Fruit fly (Drosophila melanogaster) whole organism, adult: ENCODE data around the gene Aldh.

Experiments used
- CG11617 ChIP-seq: fragments of 200-800 bp; sonication (Bioruptor generic); optimal IDR thresholded peaks from 2 replicates; lab custom pipeline; 2017; ENCODE audit warnings: mild to moderate bottlenecking, missing biosample characterization, missing genetic modification reagents, missing genetic modification characterization
- CG12768 ChIP-seq: fragments of 200-800 bp; sonication (Bioruptor generic); optimal IDR thresholded peaks from 2 replicates; lab custom pipeline; 2017; ENCODE audit warnings: missing biosample characterization, missing genetic modification characterization, mild to moderate bottlenecking, moderate library complexity, missing genetic modification reagents
- CG14711 ChIP-seq: fragments of 200-800 bp; sonication (Bioruptor generic); optimal IDR thresholded peaks from 2 replicates; lab custom pipeline; 2018; ENCODE audit warnings: missing biosample characterization, mild to moderate bottlenecking, missing genetic modification characterization, moderate library complexity
- CG1620 ChIP-seq: fragments of 200-800 bp; sonication (Bioruptor generic); optimal IDR thresholded peaks from 2 replicates; lab custom pipeline; 2016; ENCODE audit warnings: missing biosample characterization, missing genetic modification characterization
- CG33017 ChIP-seq: fragments of 200-800 bp; sonication (Bioruptor generic); optimal IDR thresholded peaks from 2 replicates; lab custom pipeline; 2018; ENCODE audit warnings: missing biosample characterization, mild to moderate bottlenecking, missing genetic modification characterization, moderate library complexity
- CG5204 ChIP-seq: fragments of 200-800 bp; sonication (Bioruptor generic); optimal IDR thresholded peaks from 2 replicates; lab custom pipeline; 2016; ENCODE audit warnings: missing biosample characterization, missing genetic modification characterization
- CG7045 ChIP-seq: fragments of 200-800 bp; sonication (Bioruptor generic); optimal IDR thresholded peaks from 2 replicates; lab custom pipeline; 2017; ENCODE audit warnings: missing biosample characterization, mild to moderate bottlenecking, missing genetic modification characterization
- CG7101 ChIP-seq: fragments of 200-800 bp; sonication (Bioruptor generic); optimal IDR thresholded peaks from 2 replicates; lab custom pipeline; 2018; ENCODE audit warnings: missing biosample characterization, mild to moderate bottlenecking, missing genetic modification characterization, moderate library complexity
- Clk ChIP-seq: fragments of 200-800 bp; sonication (Bioruptor generic); optimal IDR thresholded peaks from 2 replicates; lab custom pipeline; 2017; ENCODE audit warnings: missing biosample characterization, missing genetic modification characterization
- Crg-1 ChIP-seq: fragments of 200-800 bp; sonication (Bioruptor generic); optimal IDR thresholded peaks from 2 replicates; lab custom pipeline; 2016; ENCODE audit warnings: missing biosample characterization, missing genetic modification characterization
- Hr96 ChIP-seq: fragments of 200-800 bp; sonication (Bioruptor generic); optimal IDR thresholded peaks from 2 replicates; lab custom pipeline; 2016; ENCODE audit warnings: missing biosample characterization, missing genetic modification characterization
- Mnt ChIP-seq: fragments of 200-800 bp; sonication (Bioruptor generic); optimal IDR thresholded peaks from 2 replicates; lab custom pipeline; 2016; ENCODE audit warnings: missing biosample characterization, mild to moderate bottlenecking, missing genetic modification characterization
- bab1 ChIP-seq: fragments of 200-800 bp; sonication (Bioruptor generic); optimal IDR thresholded peaks from 3 replicates; lab custom pipeline; 2019; ENCODE audit warnings: missing biosample characterization, mild to moderate bottlenecking, missing genetic modification characterization, moderate library complexity
- cic ChIP-seq: fragments of 200-800 bp; sonication (Bioruptor generic); optimal IDR thresholded peaks from 2 replicates; lab custom pipeline; 2017; ENCODE audit warnings: missing biosample characterization, mild to moderate bottlenecking, missing genetic modification characterization, moderate library complexity
- cnc ChIP-seq, 2 experiments: fragments of >200 bp; optimal IDR thresholded peaks; 2 replicates each; lab custom pipeline; 2017
- kay ChIP-seq: fragments of 200-800 bp; sonication (Bioruptor generic); peaks from one replicate; lab custom pipeline; 2016; ENCODE audit warnings: missing biosample characterization, missing genetic modification characterization, borderline replicate concordance
- ovo ChIP-seq: fragments of 200-800 bp; sonication (Bioruptor generic); optimal IDR thresholded peaks from 2 replicates; lab custom pipeline; 2016; ENCODE audit warnings: missing biosample characterization, missing genetic modification characterization
- pad ChIP-seq: fragments of 200-800 bp; sonication (Bioruptor generic); optimal IDR thresholded peaks from 3 replicates; lab custom pipeline; 2017; ENCODE audit warnings: missing biosample characterization, missing genetic modification characterization, mild to moderate bottlenecking, moderate library complexity, missing genetic modification reagents
- tj ChIP-seq: fragments of 200-800 bp; sonication (Bioruptor generic); optimal IDR thresholded peaks from 3 replicates; lab custom pipeline; 2017; ENCODE audit warnings: missing biosample characterization, mild to moderate bottlenecking, missing genetic modification characterization, moderate library complexity
- toe ChIP-seq: fragments of 200-800 bp; sonication (Bioruptor generic); optimal IDR thresholded peaks from 2 replicates; lab custom pipeline; 2016; ENCODE audit warnings: missing biosample characterization, missing genetic modification characterization

Gene Aldh

dm6 chr2L:9387240-9387672 is at the start of gene Aldh:
Gene Aldh (plus strand): TSS chr2L:9387389.
- peak; percentile 70 for TF ChIP-seq CG5204 (GFP tag; lab: Kevin White, UChicago)
- TF ChIP-seq cic (GFP tag; lab: Kevin White, UChicago) = peak; percentile 54
- TF ChIP-seq CG12768 (GFP tag; lab: Kevin White, UChicago) = peak; percentile 82
- TF ChIP-seq Mnt = peak; percentile 31
- TF ChIP-seq Hr96 (GFP tag; lab: Kevin White, UChicago) = peak; percentile 60
- TF ChIP-seq CG11617 (GFP tag; lab: Kevin White, UChicago) = peak; percentile 82
- TF ChIP-seq kay = peak; percentile 77
- TF ChIP-seq CG7045 (GFP tag; lab: Kevin White, UChicago) = peak; percentile 87
- TF ChIP-seq CG33017 (tag; lab: Kevin White, UChicago) = peak; percentile 84
- peak; percentile 70 for TF ChIP-seq CG14711 (tag; lab: Kevin White, UChicago)
- peak; percentile 66 for TF ChIP-seq Crg-1
- TF ChIP-seq pad = peak; percentile 93
- peak; percentile 40 for TF ChIP-seq ovo (GFP tag; lab: Kevin White, UChicago)
- peak; percentile 78 for TF ChIP-seq Clk
- TF ChIP-seq tj (GFP tag; lab: Kevin White, UChicago) = peak; percentile 46
- peak; percentile 72 for TF ChIP-seq toe (GFP tag; lab: Kevin White, UChicago)
- no peak for TF ChIP-seq cnc (optimal IDR thresholded peaks at IDR 0.05; lab: Kevin White, UChicago)
- TF ChIP-seq CG1620 (GFP tag; lab: Kevin White, UChicago) = peak; percentile 57
- peak; percentile 77 for TF ChIP-seq bab1 (GFP tag; lab: Kevin White, UChicago)
- peak; percentile 83 for TF ChIP-seq CG7101 (tag; lab: Kevin White, UChicago)

- TF ChIP-seq CG12768 (GFP tag; lab: Kevin White, UChicago) (no peak), Mnt (peak; percentile 2), cic (GFP tag; lab: Kevin White, UChicago) (peak; percentile 23)
Measured at dm6 chr2L:9338852-9339251, 48.3 kb upstream of the Aldh start.

dm6 chr2L:9341960-9342359 is 45.2 kb upstream of the Aldh start:
- TF ChIP-seq tj (GFP tag; lab: Kevin White, UChicago) (no peak), CG7045 (GFP tag; lab: Kevin White, UChicago) (no peak), cic (GFP tag; lab: Kevin White, UChicago) (no peak), bab1 (GFP tag; lab: Kevin White, UChicago) (no peak), CG5204 (GFP tag; lab: Kevin White, UChicago) (no peak), CG7101 (tag; lab: Kevin White, UChicago) (no peak), Crg-1 (no peak), CG14711 (tag; lab: Kevin White, UChicago) (no peak), Mnt (no peak), CG1620 (GFP tag; lab: Kevin White, UChicago) (no peak), CG33017 (tag; lab: Kevin White, UChicago) (no peak), CG12768 (GFP tag; lab: Kevin White, UChicago) (no peak), kay (no peak), cnc (optimal IDR thresholded peaks at IDR 0.05; lab: Kevin White, UChicago) (no peak), toe (GFP tag; lab: Kevin White, UChicago) (no peak), pad (no peak), CG11617 (GFP tag; lab: Kevin White, UChicago) (no peak), ovo (GFP tag; lab: Kevin White, UChicago) (no peak), Hr96 (GFP tag; lab: Kevin White, UChicago) (no peak)

- TF ChIP-seq kay (no peak), CG5204 (GFP tag; lab: Kevin White, UChicago) (no peak), CG1620 (GFP tag; lab: Kevin White, UChicago) (no peak), Clk (no peak), CG14711 (tag; lab: Kevin White, UChicago) (no peak), Hr96 (GFP tag; lab: Kevin White, UChicago) (no peak)
Measured at dm6 chr2L:9342532-9342931, 44.7 kb upstream of the Aldh start, which contains the start of gene CG3748. Gene CG3748 (plus strand): TSS chr2L:9342832.

dm6 chr2L:9349246-9349645 is 37.9 kb upstream of the Aldh start, which contains the start of gene CG43350:
Gene CG43350 (plus strand): TSS chr2L:9349546.
- TF ChIP-seq Mnt (no peak), CG5204 (GFP tag; lab: Kevin White, UChicago) (no peak), tj (GFP tag; lab: Kevin White, UChicago) (no peak), cic (GFP tag; lab: Kevin White, UChicago) (no peak), CG7101 (tag; lab: Kevin White, UChicago) (no peak), Crg-1 (no peak), bab1 (GFP tag; lab: Kevin White, UChicago) (no peak), CG14711 (tag; lab: Kevin White, UChicago) (no peak), CG11617 (GFP tag; lab: Kevin White, UChicago) (no peak), cnc (optimal IDR thresholded peaks at IDR 0.05; lab: Kevin White, UChicago) (no peak), toe (GFP tag; lab: Kevin White, UChicago) (no peak), pad (no peak)

dm6 chr2L:9350170-9350569 is 37.0 kb upstream of the Aldh start, which contains the start of gene CG13110:
Gene CG13110 (plus strand): TSS chr2L:9350470.
- TF ChIP-seq CG33017 (tag; lab: Kevin White, UChicago) (no peak), cic (GFP tag; lab: Kevin White, UChicago) (no peak), Mnt (no peak), CG7101 (tag; lab: Kevin White, UChicago) (no peak), CG5204 (GFP tag; lab: Kevin White, UChicago) (no peak), ovo (GFP tag; lab: Kevin White, UChicago) (no peak), bab1 (GFP tag; lab: Kevin White, UChicago) (no peak), Crg-1 (no peak), cnc (optimal IDR thresholded peaks at IDR 0.05; lab: Kevin White, UChicago) (no peak), pad (no peak), CG12768 (GFP tag; lab: Kevin White, UChicago) (no peak), kay (no peak), CG1620 (GFP tag; lab: Kevin White, UChicago) (no peak), CG14711 (tag; lab: Kevin White, UChicago) (no peak), CG7045 (GFP tag; lab: Kevin White, UChicago) (no peak), CG11617 (GFP tag; lab: Kevin White, UChicago) (no peak), toe (GFP tag; lab: Kevin White, UChicago) (no peak), Hr96 (GFP tag; lab: Kevin White, UChicago) (no peak)
